Worm (Caenorhabditis elegans) whole organism, L1 larva: ENCODE data around the gene pqbp-1.1.

Source experiments
- ces-1 ChIP-seq: fragments of 150-350 bp; optimal IDR thresholded peaks from 2 replicates; lab custom pipeline; 2014; ENCODE audit warnings: missing biosample characterization, missing genetic modification reagents, missing genetic modification characterization
- egl-27 ChIP-seq, 2 experiments: fragments of 150-350 bp in 1 of 2; sonication (generic microtip); optimal IDR thresholded peaks; 3 replicates each; lab custom pipeline; 2017 to 2018; ENCODE audit warnings: missing biosample characterization in 2 of 2, missing genetic modification characterization in 2 of 2, missing genetic modification reagents in 2 of 2
- elt-2 ChIP-seq: sonication (generic microtip); optimal IDR thresholded peaks from 2 replicates; lab custom pipeline; 2016; ENCODE audit warnings: missing genetic modification characterization, mild to moderate bottlenecking, inconsistent platforms, missing compliant biosample characterization, missing genetic modification reagents
- jun-1 ChIP-seq: fragments of 150-350 bp; optimal IDR thresholded peaks from 2 replicates; lab custom pipeline; 2014; ENCODE audit warnings: missing biosample characterization, missing genetic modification reagents, missing genetic modification characterization
- unc-86 ChIP-seq: sonication (generic microtip); optimal IDR thresholded peaks from 2 replicates; lab custom pipeline; 2016; ENCODE audit warnings: missing genetic modification characterization, missing compliant biosample characterization

DNA sequence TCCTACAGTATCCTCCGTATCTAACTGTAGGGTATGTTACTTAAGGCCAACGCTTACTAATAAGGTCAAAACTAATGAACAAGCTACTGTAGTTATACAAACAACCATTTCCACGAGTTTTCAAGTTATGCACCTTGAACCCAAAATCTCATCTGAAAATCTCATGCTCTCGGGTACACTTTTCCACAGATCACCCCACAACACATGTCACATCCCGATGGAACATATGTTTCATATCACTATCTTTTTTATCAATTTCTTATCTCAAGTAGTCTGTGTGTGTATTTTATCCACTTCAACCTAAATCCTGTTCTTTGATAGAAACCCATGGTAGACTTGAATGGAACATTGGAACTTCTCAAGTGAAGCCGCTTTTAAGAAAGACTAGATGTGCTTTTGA is 38.8 kb upstream of the pqbp-1.1 start:
- TF ChIP-seq ces-1 (GFP tag; lab: Kevin White, UChicago) = no peak
- no peak for TF ChIP-seq unc-86 (tag; lab: Kevin White, UChicago)
- no peak for TF ChIP-seq egl-27 (tag; optimal IDR thresholded peaks at IDR 0.05; lab: Kevin White, UChicago)
- no peak for TF ChIP-seq elt-2 (tag; lab: Kevin White, UChicago)
- no peak for TF ChIP-seq jun-1 (tag; lab: Kevin White, UChicago)
